Worm (Caenorhabditis elegans) whole organism, L2 larva: Measurements from ENCODE around the gene BE0003N10.6.
A peak's percentile ranks its signal among the peaks of the same experiment; 100 is the strongest.

Experiments used
- C34F6.9 ChIP-seq: fragments of 150-350 bp; optimal IDR thresholded peaks from 2 replicates; lab custom pipeline; 2014; ENCODE audit warnings: missing biosample characterization, missing genetic modification characterization
- F13H6.1 ChIP-seq: sonication (generic microtip); optimal IDR thresholded peaks from 2 replicates; lab custom pipeline; 2016; ENCODE audit warnings: missing genetic modification characterization, missing compliant biosample characterization
- R02D3.7 ChIP-seq: fragments of 150-350 bp; optimal IDR thresholded peaks from 2 replicates; lab custom pipeline; 2014; ENCODE audit warnings: missing biosample characterization, missing genetic modification characterization
- Y55F3AM.14 ChIP-seq: fragments of 200-800 bp; sonication (Bioruptor generic); optimal IDR thresholded peaks from 2 replicates; lab custom pipeline; 2018; ENCODE audit warnings: mild to moderate bottlenecking, missing genetic modification characterization, missing compliant biosample characterization
- ZK546.5 ChIP-seq: sonication (generic microtip); optimal IDR thresholded peaks from 2 replicates; lab custom pipeline; 2017; ENCODE audit warnings: missing biosample characterization, missing genetic modification characterization
- alr-1 ChIP-seq: fragments of 150-350 bp; optimal IDR thresholded peaks from 2 replicates; lab custom pipeline; 2014; ENCODE audit warnings: missing biosample characterization, missing genetic modification characterization
- aly-2 ChIP-seq: fragments of 150-350 bp; optimal IDR thresholded peaks from 2 replicates; lab custom pipeline; 2014; ENCODE audit warnings: missing biosample characterization, missing genetic modification characterization
- ama-1 ChIP-seq: fragments of 150-350 bp; optimal IDR thresholded peaks from 2 replicates; lab custom pipeline; 2018; ENCODE audit warnings: inconsistent platforms
- blmp-1 ChIP-seq: sonication (generic microtip); optimal IDR thresholded peaks from 2 replicates; lab custom pipeline; 2017; ENCODE audit warnings: missing genetic modification characterization, mild to moderate bottlenecking, missing compliant biosample characterization, antibody characterized with exemption, moderate library complexity; ENCODE audit not compliant: insufficient read depth
- ceh-16 ChIP-seq: fragments of 150-350 bp; optimal IDR thresholded peaks from 2 replicates; lab custom pipeline; 2014; ENCODE audit warnings: missing biosample characterization, missing genetic modification characterization
- ceh-82 ChIP-seq: fragments of 150-350 bp; optimal IDR thresholded peaks from 2 replicates; lab custom pipeline; 2014; ENCODE audit warnings: missing biosample characterization, missing genetic modification characterization
- crh-2 ChIP-seq: sonication (generic microtip); optimal IDR thresholded peaks from 2 replicates; lab custom pipeline; 2017; ENCODE audit warnings: missing biosample characterization, missing genetic modification characterization
- dmd-4 ChIP-seq: sonication (generic microtip); optimal IDR thresholded peaks from 2 replicates; lab custom pipeline; 2017; ENCODE audit warnings: missing biosample characterization, missing genetic modification characterization
- egl-27 ChIP-seq: sonication (generic microtip); optimal IDR thresholded peaks from 3 replicates; lab custom pipeline; 2017; ENCODE audit warnings: missing biosample characterization, missing genetic modification reagents, missing genetic modification characterization
- elt-1 ChIP-seq: fragments of 150-350 bp; optimal IDR thresholded peaks from 2 replicates; lab custom pipeline; 2014; ENCODE audit warnings: missing biosample characterization, missing genetic modification characterization
- elt-3 ChIP-seq: sonication (generic microtip); optimal IDR thresholded peaks from 2 replicates; lab custom pipeline; 2017; ENCODE audit warnings: missing biosample characterization, missing genetic modification characterization
- fos-1 ChIP-seq: fragments of 150-350 bp; optimal IDR thresholded peaks from 2 replicates; lab custom pipeline; 2014; ENCODE audit warnings: missing biosample characterization, missing genetic modification characterization
- gmeb-1 ChIP-seq: fragments of 150-350 bp; optimal IDR thresholded peaks from 2 replicates; lab custom pipeline; 2014; ENCODE audit warnings: missing biosample characterization, missing genetic modification characterization
- lin-11 ChIP-seq: fragments of 150-350 bp; sonication (generic microtip); optimal IDR thresholded peaks from 2 replicates; lab custom pipeline; 2014; ENCODE audit warnings: missing biosample characterization, missing genetic modification characterization, inconsistent platforms, mixed read lengths
- lin-13 ChIP-seq: fragments of 150-350 bp; optimal IDR thresholded peaks from 2 replicates; lab custom pipeline; 2014; ENCODE audit warnings: missing biosample characterization, missing genetic modification reagents, missing genetic modification characterization
- lin-39 ChIP-seq: fragments of 150-350 bp; optimal IDR thresholded peaks from 2 replicates; lab custom pipeline; 2014; ENCODE audit warnings: missing biosample characterization, missing genetic modification reagents, missing genetic modification characterization
- lsy-2 ChIP-seq, 2 experiments: fragments of 150-350 bp in 1 of 2; sonication (generic microtip) in 1 of 2; optimal IDR thresholded peaks; 2 replicates each; lab custom pipeline; 2014 to 2017; ENCODE audit warnings: missing biosample characterization in 2 of 2, missing genetic modification characterization in 2 of 2
- mab-5 ChIP-seq: fragments of 150-350 bp; optimal IDR thresholded peaks from 2 replicates; lab custom pipeline; 2014; ENCODE audit warnings: missing biosample characterization, missing genetic modification characterization
- mbf-1 ChIP-seq: sonication (generic microtip); optimal IDR thresholded peaks from 2 replicates; lab custom pipeline; 2017; ENCODE audit warnings: missing biosample characterization, missing genetic modification characterization
- mdl-1 ChIP-seq, 2 experiments: fragments of 150-350 bp in 1 of 2; sonication (generic microtip) in 1 of 2; optimal IDR thresholded peaks; 2 replicates each; lab custom pipeline; 2017; ENCODE audit warnings: missing biosample characterization in 2 of 2, missing genetic modification characterization in 2 of 2
- nhr-10 ChIP-seq: sonication (generic microtip); optimal IDR thresholded peaks from 2 replicates; lab custom pipeline; 2017; ENCODE audit warnings: missing biosample characterization, missing genetic modification characterization
- nhr-11 ChIP-seq: fragments of 150-350 bp; optimal IDR thresholded peaks from 2 replicates; lab custom pipeline; 2014; ENCODE audit warnings: missing biosample characterization, missing genetic modification characterization
- nhr-12 ChIP-seq: fragments of 150-350 bp; optimal IDR thresholded peaks from 2 replicates; lab custom pipeline; 2014; ENCODE audit warnings: missing biosample characterization, missing genetic modification characterization
- nhr-129 ChIP-seq: fragments of 150-350 bp; optimal IDR thresholded peaks from 2 replicates; lab custom pipeline; 2014; ENCODE audit warnings: missing biosample characterization, missing genetic modification characterization
- nhr-21 ChIP-seq: fragments of 150-350 bp; optimal IDR thresholded peaks from 2 replicates; lab custom pipeline; 2014; ENCODE audit warnings: missing biosample characterization, missing genetic modification characterization
- nhr-23 ChIP-seq: fragments of 150-350 bp; optimal IDR thresholded peaks from 2 replicates; lab custom pipeline; 2014; ENCODE audit warnings: missing biosample characterization, missing genetic modification reagents, missing genetic modification characterization
- nhr-237 ChIP-seq: fragments of 150-350 bp; optimal IDR thresholded peaks from 2 replicates; lab custom pipeline; 2014; ENCODE audit warnings: missing biosample characterization, missing genetic modification characterization
- nhr-25 ChIP-seq: fragments of 150-350 bp; sonication (generic microtip); optimal IDR thresholded peaks from 3 replicates; lab custom pipeline; 2014; ENCODE audit warnings: missing biosample characterization, missing genetic modification characterization
- nhr-6 ChIP-seq: fragments of 150-350 bp; optimal IDR thresholded peaks from 2 replicates; lab custom pipeline; 2014; ENCODE audit warnings: missing biosample characterization, missing genetic modification characterization
- nhr-77 ChIP-seq: fragments of 150-350 bp; optimal IDR thresholded peaks from 2 replicates; lab custom pipeline; 2014; ENCODE audit warnings: missing biosample characterization, missing genetic modification characterization
- peb-1 ChIP-seq: fragments of 150-350 bp; optimal IDR thresholded peaks from 2 replicates; lab custom pipeline; 2014; ENCODE audit warnings: missing biosample characterization, missing genetic modification characterization
- sem-4 ChIP-seq: fragments of 150-350 bp; optimal IDR thresholded peaks from 2 replicates; lab custom pipeline; 2014; ENCODE audit warnings: missing biosample characterization, missing genetic modification reagents, missing genetic modification characterization
- skn-1 ChIP-seq: sonication (generic microtip); optimal IDR thresholded peaks from 2 replicates; lab custom pipeline; 2017; ENCODE audit warnings: missing biosample characterization, missing genetic modification characterization
- sma-3 ChIP-seq: sonication (generic microtip); optimal IDR thresholded peaks from 2 replicates; lab custom pipeline; 2016; ENCODE audit warnings: missing genetic modification reagents, missing genetic modification characterization, missing compliant biosample characterization
- sma-9 ChIP-seq, 2 experiments: fragments of 150-350 bp in 1 of 2; sonication (generic microtip) in 1 of 2; optimal IDR thresholded peaks; 2 replicates each; lab custom pipeline; 2014 to 2016; ENCODE audit warnings: missing genetic modification characterization in 2 of 2, mild to moderate bottlenecking in 1 of 2, missing biosample characterization in 1 of 2, missing compliant biosample characterization in 1 of 2, missing genetic modification reagents in 1 of 2, moderate library complexity in 1 of 2
- snpc-4 ChIP-seq: fragments of 150-350 bp; optimal IDR thresholded peaks from 2 replicates; lab custom pipeline; 2014; ENCODE audit warnings: missing biosample characterization, missing genetic modification characterization
- unc-39 ChIP-seq: fragments of 150-350 bp; optimal IDR thresholded peaks from 2 replicates; lab custom pipeline; 2014; ENCODE audit warnings: missing biosample characterization, missing genetic modification characterization
- unc-55 ChIP-seq: fragments of 150-350 bp; sonication (generic microtip); optimal IDR thresholded peaks from 3 replicates; lab custom pipeline; 2014; ENCODE audit warnings: missing biosample characterization, missing genetic modification reagents, missing genetic modification characterization
- unc-62 ChIP-seq: fragments of 150-350 bp; optimal IDR thresholded peaks from 2 replicates; lab custom pipeline; 2014; ENCODE audit warnings: missing biosample characterization, missing genetic modification reagents, missing genetic modification characterization
- zag-1 ChIP-seq: fragments of 150-350 bp; optimal IDR thresholded peaks from 2 replicates; lab custom pipeline; 2014; ENCODE audit warnings: missing biosample characterization, missing genetic modification characterization
- ztf-1 ChIP-seq: fragments of 200-800 bp; sonication (Bioruptor generic); conservative IDR thresholded peaks from 2 replicates; pipeline ENCODE4 v1.3.6; 2022; ENCODE audit warnings: missing genetic modification characterization, missing compliant biosample characterization
- ztf-11 ChIP-seq: sonication (generic microtip); optimal IDR thresholded peaks from 2 replicates; lab custom pipeline; 2017; ENCODE audit warnings: missing biosample characterization, missing genetic modification characterization
- ztf-4 ChIP-seq: fragments of 150-350 bp; optimal IDR thresholded peaks from 2 replicates; lab custom pipeline; 2014; ENCODE audit warnings: missing biosample characterization, missing genetic modification characterization

BE0003N10.6 gene

ce11 chrIII:1081101-1081500, 21.2 kb upstream of the BE0003N10.6 start, which contains the start of gene par-2:
TSS of gene par-2 (plus strand) at chrIII:1081401.
- no peak for TF ChIP-seq elt-3
- TF ChIP-seq skn-1 (tag; lab: Kevin White, UChicago): no peak
- TF ChIP-seq R02D3.7 (tag; lab: Kevin White, UChicago): no peak
- no peak for TF ChIP-seq lsy-2 (tag; optimal IDR thresholded peaks at IDR 0.05; lab: Kevin White, UChicago)
- TF ChIP-seq F13H6.1 (tag; lab: Kevin White, UChicago): no peak
- no peak for TF ChIP-seq ztf-1 (GFP tag; lab: Robert Waterston, UW)
- TF ChIP-seq ZK546.5 (tag; lab: Kevin White, UChicago): no peak
- no peak for TF ChIP-seq mab-5 (tag; lab: Kevin White, UChicago)
- no peak for TF ChIP-seq gmeb-1
- TF ChIP-seq C34F6.9 (tag; lab: Kevin White, UChicago): no peak
- no peak for TF ChIP-seq ceh-16 (tag; lab: Kevin White, UChicago)
- TF ChIP-seq Y55F3AM.14 (GFP tag; lab: Kevin White, UChicago): no peak
- TF ChIP-seq unc-55 (GFP tag; lab: Kevin White, UChicago): no peak
- no peak for TF ChIP-seq elt-1 (tag; lab: Kevin White, UChicago)
- TF ChIP-seq unc-39 (tag; lab: Kevin White, UChicago): no peak
- no peak for TF ChIP-seq nhr-12 (tag; lab: Kevin White, UChicago)

- TF ChIP-seq lin-39 (tag; lab: Kevin White, UChicago) (no peak), mbf-1 (tag; lab: Kevin White, UChicago) (no peak), mdl-1 (tag; optimal IDR thresholded peaks at IDR 0.05; lab: Kevin White, UChicago) (peak; percentile 74 to 90), peb-1 (tag; lab: Kevin White, UChicago) (no peak), elt-3 (no peak), C34F6.9 (tag; lab: Kevin White, UChicago) (peak; percentile 99), ama-1 (peak; percentile 77), nhr-21 (tag; lab: Kevin White, UChicago) (peak; percentile 95), gmeb-1 (peak; percentile 98), lsy-2 (tag; optimal IDR thresholded peaks at IDR 0.05; lab: Kevin White, UChicago) (peak; percentile 87 to 97), ceh-16 (tag; lab: Kevin White, UChicago) (peak; percentile 81), sma-9 (GFP tag; optimal IDR thresholded peaks at IDR 0.05; lab: Kevin White, UChicago) (peak; percentile 90), sma-9 (tag; optimal IDR thresholded peaks at IDR 0.05; lab: Kevin White, UChicago) (no peak), nhr-25 (tag; lab: Kevin White, UChicago) (peak; percentile 92), nhr-77 (no peak), unc-55 (GFP tag; lab: Kevin White, UChicago) (peak; percentile 99), skn-1 (tag; lab: Kevin White, UChicago) (peak; percentile 80), unc-62 (no peak), nhr-23 (tag; lab: Kevin White, UChicago) (no peak), ztf-1 (GFP tag; lab: Robert Waterston, UW) (no peak), lin-11 (tag; lab: Kevin White, UChicago) (peak; percentile 94), elt-1 (tag; lab: Kevin White, UChicago) (no peak), Y55F3AM.14 (GFP tag; lab: Kevin White, UChicago) (peak; percentile 55), fos-1 (peak; percentile 92), R02D3.7 (tag; lab: Kevin White, UChicago) (peak; percentile 31), nhr-237 (tag; lab: Kevin White, UChicago) (peak; percentile 66), mab-5 (tag; lab: Kevin White, UChicago) (peak; percentile 87), unc-39 (tag; lab: Kevin White, UChicago) (no peak), nhr-6 (tag; lab: Kevin White, UChicago) (peak; percentile 92), nhr-12 (tag; lab: Kevin White, UChicago) (no peak), ZK546.5 (tag; lab: Kevin White, UChicago) (peak; percentile 64), lin-13 (GFP tag; lab: Kevin White, UChicago) (peak; percentile 97), zag-1 (tag; lab: Kevin White, UChicago) (peak; percentile 70), alr-1 (no peak), crh-2 (tag; lab: Kevin White, UChicago) (peak; percentile 98), sma-3 (peak; percentile 97), ceh-82 (tag; lab: Kevin White, UChicago) (peak; percentile 77), nhr-129 (tag; lab: Kevin White, UChicago) (peak; percentile 91), ztf-11 (no peak), nhr-11 (tag; lab: Kevin White, UChicago) (no peak), snpc-4 (tag; lab: Kevin White, UChicago) (peak; percentile 72), F13H6.1 (tag; lab: Kevin White, UChicago) (peak; percentile 84), ztf-4 (peak; percentile 95), egl-27 (tag; lab: Kevin White, UChicago) (peak; percentile 83), nhr-10 (tag; lab: Kevin White, UChicago) (peak; percentile 32), blmp-1 (tag; lab: Kevin White, UChicago) (peak; percentile 75), aly-2 (tag; lab: Kevin White, UChicago) (no peak), dmd-4 (tag; lab: Kevin White, UChicago) (peak; percentile 22), sem-4 (tag; lab: Kevin White, UChicago) (peak; percentile 94)
Measured at ce11 chrIII:1080536-1080935, 20.7 kb upstream of the BE0003N10.6 start, which contains the start of the genes rab-18 and kbp-4. TSS of gene rab-18 (minus strand) at chrIII:1080775. TSS of gene kbp-4 (plus strand) at chrIII:1080901.
